Fruit fly (Drosophila melanogaster) ovary, adult (tissue): Measurements from ENCODE around the gene Nepl6.

Experiments
- CG17801 ChIP-seq: fragments of 200-800 bp; optimal IDR thresholded peaks from 2 replicates; lab custom pipeline; 2019; ENCODE audit warnings: missing biosample characterization, mild to moderate bottlenecking, missing genetic modification characterization, moderate library complexity; ENCODE audit not compliant: partially characterized antibody

The Nepl6 gene

dm6 chr2L:6369286-6369685 is 16.0 kb downstream of the Nepl6 start:
- no peak for TF ChIP-seq CG17801 (GFP tag; lab: Kevin White, UChicago)

- TF ChIP-seq CG17801 (GFP tag; lab: Kevin White, UChicago) = no peak
Observed at dm6 chr2L:6367478-6367932, 17.8 kb downstream of the Nepl6 start, which contains the start of gene Nepl4. Gene Nepl4 (plus strand): TSS chr2L:6367882.

dm6 chr2L:6366924-6367323 is 18.4 kb downstream of the Nepl6 start:
- no peak for TF ChIP-seq CG17801 (GFP tag; lab: Kevin White, UChicago)

- no peak for TF ChIP-seq CG17801 (GFP tag; lab: Kevin White, UChicago)
Observed at dm6 chr2L:6360059-6360458, 25.3 kb downstream of the Nepl6 start.

- TF ChIP-seq CG17801 (GFP tag; lab: Kevin White, UChicago) = no peak
Observed at dm6 chr2L:6358218-6358617, 27.1 kb downstream of the Nepl6 start, which contains the start of gene CG9500. Gene CG9500 (minus strand): TSS chr2L:6358318.

dm6 chr2L:6356686-6357362 is 28.5 kb downstream of the Nepl6 start:
- no peak for TF ChIP-seq CG17801 (GFP tag; lab: Kevin White, UChicago)

dm6 chr2L:6356134-6356533 is 29.2 kb downstream of the Nepl6 start:
- no peak for TF ChIP-seq CG17801 (GFP tag; lab: Kevin White, UChicago)

- no peak for TF ChIP-seq CG17801 (GFP tag; lab: Kevin White, UChicago)
Observed at dm6 chr2L:6354656-6355055, 30.7 kb downstream of the Nepl6 start, which contains the start of gene ppk14. Gene ppk14 (plus strand): TSS chr2L:6354956.

- no peak for TF ChIP-seq CG17801 (GFP tag; lab: Kevin White, UChicago)
Observed at dm6 chr2L:6354231-6354630, 31.1 kb downstream of the Nepl6 start, which contains the start of gene ppk7. Gene ppk7 (minus strand): TSS chr2L:6354331.

- peak; percentile 67 for TF ChIP-seq CG17801 (GFP tag; lab: Kevin White, UChicago)
Observed at dm6 chr2L:6351809-6352182, 33.5 kb downstream of the Nepl6 start.

dm6 chr2L:6350984-6351808 is 34.1 kb downstream of the Nepl6 start, which contains the start of gene CG9498:
Gene CG9498 (minus strand): TSS chr2L:6351034.
- TF ChIP-seq CG17801 (GFP tag; lab: Kevin White, UChicago) = peak; percentile 9

dm6 chr2L:6348327-6348726 is 37.0 kb downstream of the Nepl6 start, which contains the start of gene CG9497:
Gene CG9497 (minus strand): TSS chr2L:6348427.
- no peak for TF ChIP-seq CG17801 (GFP tag; lab: Kevin White, UChicago)

- TF ChIP-seq CG17801 (GFP tag; lab: Kevin White, UChicago) = no peak
Observed at dm6 chr2L:6343084-6343873, 42.0 kb downstream of the Nepl6 start.

dm6 chr2L:6341246-6341645 is 44.1 kb downstream of the Nepl6 start:
- TF ChIP-seq CG17801 (GFP tag; lab: Kevin White, UChicago) = no peak
